Fruit fly (Drosophila melanogaster): Measurements from ENCODE around the gene Pli.

The Pli gene

DNA sequence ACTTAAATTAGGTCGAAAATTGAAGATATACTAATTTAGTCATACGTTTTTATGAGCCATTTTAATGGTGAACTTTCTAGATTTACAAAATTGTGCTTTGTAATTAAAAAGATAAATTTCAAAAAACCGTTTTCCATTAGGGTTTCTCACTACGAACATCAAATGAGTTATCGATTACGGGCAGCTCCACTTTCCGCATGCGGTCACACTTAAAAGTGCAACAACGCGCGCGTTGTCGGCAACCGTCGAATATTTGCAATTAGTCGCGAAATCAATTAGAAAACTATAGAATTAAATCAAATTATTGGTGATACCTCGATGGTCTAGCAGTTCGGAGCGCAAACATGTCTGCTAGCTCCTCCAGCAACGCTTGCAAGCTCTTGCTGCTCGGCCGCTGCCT lies 34.3 kb upstream of the Pli start, which contains the start of gene Ndc1 (continued):
- TF ChIP-seq cato (GFP tag; optimal IDR thresholded peaks at IDR 0.05; ENCODE audit: borderline replicate concordance) (no peak), Sry-δ (GFP tag; optimal IDR thresholded peaks at IDR 0.05) (peak; percentile 49), Scr (GFP tag; IDR thresholded peaks at IDR 0.05; ENCODE audit: partially characterized antibody) (peak; percentile 27; the same call in 1 of the 2 replicates), fd96Cb (tag; optimal IDR thresholded peaks at IDR 0.05) (no peak), pnt (GFP tag; optimal IDR thresholded peaks at IDR 0.05) (no peak), Sin3A (optimal IDR thresholded peaks at IDR 0.05) (peak; percentile 42), Drgx (GFP tag; IDR thresholded peaks at IDR 0.05) (no peak), D19A (tag; optimal IDR thresholded peaks at IDR 0.05) (no peak), wek (GFP tag; optimal IDR thresholded peaks at IDR 0.05) (peak; percentile 95), CG2712 (tag; optimal IDR thresholded peaks at IDR 0.05) (no peak), Oaz (GFP tag; IDR thresholded peaks at IDR 0.05) (no peak), ind (GFP tag; optimal IDR thresholded peaks at IDR 0.05) (no peak), Nf-YA (GFP tag; IDR thresholded peaks at IDR 0.05) (no peak), CG8765 (GFP tag; IDR thresholded peaks at IDR 0.05) (no peak), MTF-1 (GFP tag; optimal IDR thresholded peaks at IDR 0.05; ENCODE audit: borderline replicate concordance) (no peak), sima (GFP tag; optimal IDR thresholded peaks at IDR 0.05) (no peak), CG2116 (GFP tag; optimal IDR thresholded peaks at IDR 0.05) (peak; percentile 57), unpg (GFP tag; optimal IDR thresholded peaks at IDR 0.05) (no peak), ewg (GFP tag; optimal IDR thresholded peaks at IDR 0.05) (no peak), CG10979 (tag; optimal IDR thresholded peaks at IDR 0.05) (no peak), psq (GFP tag; optimal IDR thresholded peaks at IDR 0.05) (no peak), pan (optimal IDR thresholded peaks at IDR 0.05) (no peak), pan (GFP tag; optimal IDR thresholded peaks at IDR 0.05 in 1 of 2, IDR thresholded peaks at IDR 0.05 in 1 of 2) (no peak), CG2678 (tag; optimal IDR thresholded peaks at IDR 0.05) (no peak), CG4730 (GFP tag; IDR thresholded peaks at IDR 0.05) (no peak), CG17359 (tag; optimal IDR thresholded peaks at IDR 0.05) (no peak), CG17612 (GFP tag; IDR thresholded peaks at IDR 0.05) (no peak), CG9215 (GFP tag; IDR thresholded peaks at IDR 0.05) (no peak), MESR4 (GFP tag; optimal IDR thresholded peaks at IDR 0.05) (no peak), Lim3 (GFP tag; IDR thresholded peaks at IDR 0.05) (no peak), sens (GFP tag) (peak; percentile 49), Ptx1 (GFP tag; IDR thresholded peaks at IDR 0.05) (no peak), CG11398 (GFP tag; optimal IDR thresholded peaks at IDR 0.05) (no peak), gsb-n (tag; optimal IDR thresholded peaks at IDR 0.05) (no peak), dysf (GFP tag; IDR thresholded peaks at IDR 0.05) (no peak), trh (GFP tag; optimal IDR thresholded peaks at IDR 0.05) (no peak), CG30431 (GFP tag; optimal IDR thresholded peaks at IDR 0.05) (no peak), CG8388 (GFP tag; optimal IDR thresholded peaks at IDR 0.05) (no peak), CG12769 (tag; optimal IDR thresholded peaks at IDR 0.05) (no peak), Dp (GFP tag; optimal IDR thresholded peaks at IDR 0.05) (peak; percentile 76), p53 (GFP tag; optimal IDR thresholded peaks at IDR 0.05) (no peak), CG42726 (GFP tag; IDR thresholded peaks at IDR 0.05; ENCODE audit: partially characterized antibody) (0 out of 2 replicates have a peak, but pooled peaks have one; percentile 2), row (GFP tag; IDR thresholded peaks at IDR 0.05) (no peak), CG31224 (GFP tag; IDR thresholded peaks at IDR 0.05) (no peak), CG15269 (tag; optimal IDR thresholded peaks at IDR 0.05) (no peak), CG14667 (GFP tag; IDR thresholded peaks at IDR 0.05) (no peak), Dll (GFP tag; IDR thresholded peaks at IDR 0.05; ENCODE audit: partially characterized antibody) (peak; percentile 47; the same call in 2 of the 4 replicates), en (GFP tag; optimal IDR thresholded peaks at IDR 0.05) (no peak), Asciz (GFP tag; optimal IDR thresholded peaks at IDR 0.05) (no peak), CG8089 (GFP tag; optimal IDR thresholded peaks at IDR 0.05) (no peak), CG18599 (GFP tag; optimal IDR thresholded peaks at IDR 0.05) (no peak), CG4404 (GFP tag; IDR thresholded peaks at IDR 0.05) (no peak)

Measured in whole organism, embryonic.